Worm (Caenorhabditis elegans) whole organism, L4/young adult: Measurements from ENCODE around the gene cutl-12.

ENCODE experiments used
- W03F9.2 ChIP-seq: fragments of 150-350 bp; optimal IDR thresholded peaks from 2 replicates; lab custom pipeline; 2014; ENCODE audit warnings: missing biosample characterization, missing genetic modification characterization
- him-1 ChIP-seq: sonication (generic microtip); optimal IDR thresholded peaks from 2 replicates; lab custom pipeline; 2016; ENCODE audit warnings: missing genotype, missing genetic modification reagents, missing genetic modification characterization, missing compliant biosample characterization

DNA sequence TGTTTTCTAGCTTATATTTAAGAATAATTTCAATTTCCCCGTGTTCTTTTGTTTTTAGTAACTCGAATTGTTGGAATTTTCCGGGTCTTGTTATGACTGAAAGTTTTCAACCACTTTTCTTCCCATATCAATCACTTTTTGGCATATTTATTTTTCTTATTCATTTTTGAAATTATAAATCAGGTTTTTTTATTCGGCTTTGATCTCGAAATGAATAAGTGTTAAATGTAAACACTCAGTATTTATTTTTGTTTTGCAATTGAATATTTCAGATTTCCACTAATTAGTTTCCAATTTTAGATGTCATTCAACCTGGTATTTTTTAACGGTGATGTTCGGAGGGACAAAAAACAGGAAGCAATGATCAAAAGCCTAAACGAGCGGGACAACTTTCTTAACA is 30.2 kb upstream of the cutl-12 start, which contains the start of gene etc-1:
- TF ChIP-seq him-1 (tag; lab: Kevin White, UChicago) (no peak), W03F9.2 (tag; lab: Kevin White, UChicago) (no peak)
